Worm (Caenorhabditis elegans): ENCODE results near the gene R07E5.17.
"Not testable (repeated sequence)": the region's sequence is repeated elsewhere in the genome, so short reads cannot be mapped to it uniquely, and the experiment has no call there.

DNA sequence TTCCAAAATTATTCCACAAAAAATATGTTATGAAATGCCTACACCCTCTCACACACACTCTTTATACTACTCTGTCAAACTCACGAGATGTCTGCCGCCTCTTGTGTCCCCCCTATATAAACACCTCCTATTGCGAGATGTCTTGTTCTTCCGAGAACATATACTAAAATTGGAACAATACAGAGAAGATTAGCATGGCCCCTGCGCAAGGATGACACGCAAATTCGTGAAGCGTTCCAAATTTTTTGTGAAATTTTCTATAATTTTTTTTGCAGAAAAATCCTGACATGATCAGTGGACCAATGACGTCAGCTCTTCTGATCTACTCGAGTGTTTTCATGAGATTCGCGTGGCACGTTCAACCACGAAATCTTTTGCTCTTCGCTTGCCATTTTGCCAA lies 9.8 kb upstream of the R07E5.17 start:
- not testable (repeated sequence) for TF ChIP-seq elt-1 (tag; optimal IDR thresholded peaks at IDR 0.05; ENCODE audit: borderline replicate concordance, insufficient read depth); nhr-2 (tag; optimal IDR thresholded peaks at IDR 0.05); mep-1 (tag; optimal IDR thresholded peaks at IDR 0.05); unc-62 (GFP tag; optimal IDR thresholded peaks at IDR 0.05); nhr-28 (tag; optimal IDR thresholded peaks at IDR 0.05); lin-13 (tag; optimal IDR thresholded peaks at IDR 0.05); nhr-76 (tag; optimal IDR thresholded peaks at IDR 0.05); hlh-1 (tag; optimal IDR thresholded peaks at IDR 0.05)
- TF ChIP-seq mls-2 (tag; optimal IDR thresholded peaks at IDR 0.05), result peak; percentile 20

Measured in whole organism, mixed stage, embryonic.